Worm (Caenorhabditis elegans): ENCODE measurements around the gene dpy-1.
"Not testable (repeated sequence)": the region's sequence is repeated elsewhere in the genome, so short reads cannot be mapped to it uniquely, and the experiment has no call there.

Gene dpy-1

ce11 chrIII:2068248-2068647 is 20.4 kb upstream of the dpy-1 start, which contains the start of gene Y39A3A.3 (continued):
- TF ChIP-seq F55B11.4 (tag; optimal IDR thresholded peaks at IDR 0.05; ENCODE audit: borderline replicate concordance, insufficient read depth) (no peak), attf-6 (GFP tag; IDR thresholded peaks at IDR 0.05) (no peak), unc-62 (GFP tag; optimal IDR thresholded peaks at IDR 0.05) (no peak), F37B4.10 (GFP tag; IDR thresholded peaks at IDR 0.05) (no peak), madf-6 (GFP tag; IDR thresholded peaks at IDR 0.05) (no peak), ztf-6 (GFP tag; IDR thresholded peaks at IDR 0.05) (no peak)

- TF ChIP-seq tbp1 (GFP tag; optimal IDR thresholded peaks at IDR 0.05) (peak; percentile 82), lin-26 (GFP tag; IDR thresholded peaks at IDR 0.05) (peak; percentile 79), rpc-1 (tag; optimal IDR thresholded peaks at IDR 0.05) (peak; percentile 56), B0261.1 (tag; optimal IDR thresholded peaks at IDR 0.05) (peak; percentile 62)
- TF ChIP-seq rpc-1 (optimal IDR thresholded peaks at IDR 0.05): not testable (repeated sequence)
These were observed 17.1 kb upstream of the dpy-1 start for ce11 chrIII:2064936-2065335.

- no peak for TF ChIP-seq xnd-1 (tag; optimal IDR thresholded peaks at IDR 0.05)
- TF ChIP-seq die-1 (tag; optimal IDR thresholded peaks at IDR 0.05): no peak
- no peak for TF ChIP-seq ztf-3 (GFP tag; optimal IDR thresholded peaks at IDR 0.05)
- no peak for TF ChIP-seq nhr-120 (GFP tag; IDR thresholded peaks at IDR 0.05)
- TF ChIP-seq nhr-27 (tag; optimal IDR thresholded peaks at IDR 0.05): no peak
- no peak for TF ChIP-seq tbx-9 (tag; optimal IDR thresholded peaks at IDR 0.05; ENCODE audit: borderline replicate concordance)
- no peak for TF ChIP-seq F33H1.4 (GFP tag; IDR thresholded peaks at IDR 0.05)
- no peak for TF ChIP-seq pha-4 (tag; optimal IDR thresholded peaks at IDR 0.05)
- no peak for TF ChIP-seq ztf-26 (tag; optimal IDR thresholded peaks at IDR 0.05)
- no peak for TF ChIP-seq B0019.2 (GFP tag; conservative IDR thresholded peaks at IDR 0.05)
These were observed 13.1 kb upstream of the dpy-1 start, which contains the start of gene ins-16 for ce11 chrIII:2060857-2061256. ins-16 (minus strand) TSS chrIII:2060957.

ce11 chrIII:2060068-2060467 is 12.3 kb upstream of the dpy-1 start:
- no peak for TF ChIP-seq ztf-18 (tag; optimal IDR thresholded peaks at IDR 0.05)
- no peak for TF ChIP-seq madf-10 (tag; optimal IDR thresholded peaks at IDR 0.05)
- no peak for TF ChIP-seq T26A5.8 (tag; optimal IDR thresholded peaks at IDR 0.05)
- no peak for TF ChIP-seq B0035.1 (tag; optimal IDR thresholded peaks at IDR 0.05)
- TF ChIP-seq lin-40 (tag; optimal IDR thresholded peaks at IDR 0.05): no peak
- no peak for TF ChIP-seq attf-3 (GFP tag; conservative IDR thresholded peaks at IDR 0.05)

- TF ChIP-seq rpc-1 (optimal IDR thresholded peaks at IDR 0.05): no peak
- TF ChIP-seq rpc-1 (tag; optimal IDR thresholded peaks at IDR 0.05): no peak
- TF ChIP-seq lag-1 (GFP tag; IDR thresholded peaks at IDR 0.05): no peak
- TF ChIP-seq mxl-1 (tag; optimal IDR thresholded peaks at IDR 0.05): no peak
- TF ChIP-seq nhr-90 (tag; optimal IDR thresholded peaks at IDR 0.05): no peak
- TF ChIP-seq B0019.2 (GFP tag; conservative IDR thresholded peaks at IDR 0.05): no peak
- TF ChIP-seq egl-18 (GFP tag; IDR thresholded peaks at IDR 0.05): no peak
- no peak for TF ChIP-seq Y56A3A.18 (GFP tag; IDR thresholded peaks at IDR 0.05)
- no peak for TF ChIP-seq Y79H2A.3 (GFP tag; conservative IDR thresholded peaks at IDR 0.05)
- TF ChIP-seq bed-2 (GFP tag; IDR thresholded peaks at IDR 0.05): no peak
- TF ChIP-seq B0261.1 (tag; optimal IDR thresholded peaks at IDR 0.05): no peak
- TF ChIP-seq lir-1 (GFP tag; conservative IDR thresholded peaks at IDR 0.05): no peak
- no peak for TF ChIP-seq efl-1 (GFP tag; optimal IDR thresholded peaks at IDR 0.05)
- no peak for TF ChIP-seq ztf-6 (GFP tag; IDR thresholded peaks at IDR 0.05)
- TF ChIP-seq nfya-2 (GFP tag; IDR thresholded peaks at IDR 0.05): no peak
These were observed 9.8 kb upstream of the dpy-1 start, which contains the start of gene Y39A3A.2 for ce11 chrIII:2057570-2057969. Y39A3A.2 (minus strand) TSS chrIII:2057670.
